Worm (Caenorhabditis elegans) whole organism, L1 larva: ENCODE measurements around the gene sri-78.

Experiments
- alr-1 ChIP-seq: fragments of 200-800 bp; sonication (Bioruptor generic); optimal IDR thresholded peaks from 2 replicates; lab custom pipeline; 2018; ENCODE audit warnings: borderline replicate concordance, mild to moderate bottlenecking, missing genetic modification characterization, missing compliant biosample characterization
- aly-2 ChIP-seq: fragments of 150-350 bp; optimal IDR thresholded peaks from 2 replicates; lab custom pipeline; 2014; ENCODE audit warnings: missing biosample characterization, missing genetic modification characterization
- ceh-82 ChIP-seq, 3 experiments: fragments of 150-350 bp in 1 of 3; sonication (generic microtip) in 2 of 3; optimal IDR thresholded peaks; 2 replicates each; lab custom pipeline; 2014 to 2017; ENCODE audit warnings: missing biosample characterization in 3 of 3, missing genetic modification characterization in 3 of 3
- elt-3 ChIP-seq, 6 experiments: fragments of 150-350 bp in 1 of 6; sonication (generic microtip); optimal IDR thresholded peaks; 2 replicates each; lab custom pipeline; 2017 to 2018; ENCODE audit warnings: missing biosample characterization in 6 of 6, missing genetic modification characterization in 6 of 6, inconsistent platforms in 1 of 6
- jun-1 ChIP-seq: fragments of 150-350 bp; optimal IDR thresholded peaks from 2 replicates; lab custom pipeline; 2014; ENCODE audit warnings: missing biosample characterization, missing genetic modification reagents, missing genetic modification characterization
- lin-13 ChIP-seq: fragments of 150-350 bp; optimal IDR thresholded peaks from 2 replicates; lab custom pipeline; 2014; ENCODE audit warnings: missing biosample characterization, missing genetic modification reagents, missing genetic modification characterization
- ztf-4 ChIP-seq: fragments of 150-350 bp; optimal IDR thresholded peaks from 2 replicates; lab custom pipeline; 2014; ENCODE audit warnings: missing biosample characterization, missing genetic modification characterization

- no peak for TF ChIP-seq ceh-82 (tag; optimal IDR thresholded peaks at IDR 0.05; lab: Kevin White, UChicago)
- no peak for TF ChIP-seq elt-3 (tag; optimal IDR thresholded peaks at IDR 0.05; lab: Kevin White, UChicago)
- no peak for TF ChIP-seq aly-2 (tag; lab: Kevin White, UChicago)
- no peak for TF ChIP-seq jun-1 (tag; lab: Kevin White, UChicago)
- no peak for TF ChIP-seq lin-13
- no peak for TF ChIP-seq ztf-4 (tag; lab: Kevin White, UChicago)
- TF ChIP-seq alr-1 = no peak
These were observed 10.8 kb downstream of the sri-78 start for ce11 chrII:3195739-3196138.
